Fruit fly (Drosophila melanogaster): ENCODE measurements around the gene Zmynd8.

Gene Zmynd8

DNA sequence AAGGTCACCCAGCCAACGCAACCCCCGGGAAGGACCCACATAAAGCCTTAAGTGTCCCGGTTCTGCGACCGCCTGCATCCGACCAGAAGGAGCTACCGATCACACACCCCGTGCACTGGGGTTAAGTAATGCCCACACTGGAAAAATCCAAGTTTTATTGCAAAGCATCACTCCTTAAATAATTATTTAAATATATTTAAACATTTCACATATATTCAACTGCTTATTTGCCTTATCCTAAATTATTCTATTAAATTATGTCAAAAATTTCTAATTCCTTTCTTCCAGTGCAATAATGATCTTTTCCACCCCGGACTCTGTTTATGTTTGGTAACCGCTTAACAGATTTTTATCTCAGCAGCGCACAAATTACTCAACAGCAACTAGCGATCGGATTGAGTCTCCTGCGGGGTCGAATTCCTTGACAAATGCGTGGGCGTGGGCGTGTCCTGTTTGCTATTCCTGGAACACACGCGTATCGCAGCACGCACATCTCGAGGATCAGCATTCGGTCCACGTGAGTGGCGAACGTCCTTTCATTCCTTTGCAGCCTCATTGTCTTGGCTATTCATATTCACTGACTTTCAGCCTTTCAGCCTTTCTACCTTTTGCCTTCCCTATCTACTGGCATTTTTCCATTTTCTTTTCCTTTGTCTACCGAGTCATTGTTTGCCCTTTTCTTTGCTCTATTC lies 35.4 kb downstream of the Zmynd8 start (continued):
- TF ChIP-seq CG6689 (GFP tag; IDR thresholded peaks at IDR 0.05) (peak; percentile 62), eyg (GFP tag; optimal IDR thresholded peaks at IDR 0.05) (no peak), psq (GFP tag; optimal IDR thresholded peaks at IDR 0.05) (no peak), prd (optimal IDR thresholded peaks at IDR 0.05) (no peak), prd (GFP tag; IDR thresholded peaks at IDR 0.05) (peak; percentile 85), jing (GFP tag; optimal IDR thresholded peaks at IDR 0.05) (no peak), Atf-2 (GFP tag; optimal IDR thresholded peaks at IDR 0.05) (no peak), emc (GFP tag; optimal IDR thresholded peaks at IDR 0.05) (no peak), Meics (GFP tag; optimal IDR thresholded peaks at IDR 0.05) (no peak), CG17359 (tag; optimal IDR thresholded peaks at IDR 0.05) (no peak), sqz (GFP tag; optimal IDR thresholded peaks at IDR 0.05) (no peak), onecut (GFP tag; IDR thresholded peaks at IDR 0.05) (peak; percentile 29; the same call in 1 of the 2 replicates), toy (GFP tag; IDR thresholded peaks at IDR 0.05) (no peak), CG6791 (GFP tag; IDR thresholded peaks at IDR 0.05; ENCODE audit: partially characterized antibody) (no peak), CG4617 (GFP tag; optimal IDR thresholded peaks at IDR 0.05; ENCODE audit: borderline replicate concordance) (no peak), mld (GFP tag; IDR thresholded peaks at IDR 0.05; ENCODE audit: partially characterized antibody) (no peak), H15 (GFP tag; IDR thresholded peaks at IDR 0.05) (peak; percentile 18; the same call in 1 of the 3 replicates), CG13123 (GFP tag; optimal IDR thresholded peaks at IDR 0.05) (peak; percentile 7), ATbp (GFP tag; optimal IDR thresholded peaks at IDR 0.05) (no peak), Bgb (GFP tag; IDR thresholded peaks at IDR 0.05; ENCODE audit: partially characterized antibody) (no peak), CG12236 (GFP tag; optimal IDR thresholded peaks at IDR 0.05) (no peak), Rx (GFP tag; IDR thresholded peaks at IDR 0.05) (no peak), HLH4C (GFP tag; IDR thresholded peaks at IDR 0.05; ENCODE audit: partially characterized antibody) (no peak), cad (GFP tag; optimal IDR thresholded peaks at IDR 0.05) (no peak), h (optimal IDR thresholded peaks at IDR 0.05) (no peak), CG7271 (tag; optimal IDR thresholded peaks at IDR 0.05) (no peak), HLH54F (GFP tag; optimal IDR thresholded peaks at IDR 0.05) (no peak), gce (GFP tag; IDR thresholded peaks at IDR 0.05) (no peak), phol (tag; optimal IDR thresholded peaks at IDR 0.05) (peak; percentile 69), CG10565 (GFP tag; optimal IDR thresholded peaks at IDR 0.05) (no peak), Bdp1 (GFP tag; optimal IDR thresholded peaks at IDR 0.05) (no peak), gsb-n (tag; optimal IDR thresholded peaks at IDR 0.05) (peak; percentile 51), Ets65A (GFP tag) (no peak), lov (optimal IDR thresholded peaks at IDR 0.05) (no peak), lov (GFP tag; IDR thresholded peaks at IDR 0.05) (peak; percentile 75; the same call in 2 of the 3 replicates), CG3838 (GFP tag; optimal IDR thresholded peaks at IDR 0.05) (no peak), Awh (GFP tag; IDR thresholded peaks at IDR 0.05) (no peak), NFAT (GFP tag; IDR thresholded peaks at IDR 0.05) (no peak), Spps (tag; optimal IDR thresholded peaks at IDR 0.05) (peak; percentile 61), CG14050 (GFP tag; IDR thresholded peaks at IDR 0.05) (no peak), NfI (GFP tag; optimal IDR thresholded peaks at IDR 0.05) (no peak), CG12391 (tag; optimal IDR thresholded peaks at IDR 0.05) (peak; percentile 69), zfh1 (GFP tag; IDR thresholded peaks at IDR 0.05) (peak; percentile 88), Ravus (GFP tag; IDR thresholded peaks at IDR 0.05) (no peak), ap (GFP tag; IDR thresholded peaks at IDR 0.05) (0 out of 2 replicates have a peak, but pooled peaks have one; percentile 24), ab (GFP tag; optimal IDR thresholded peaks at IDR 0.05) (no peak), kni (GFP tag; optimal IDR thresholded peaks at IDR 0.05) (no peak), C15 (GFP tag; IDR thresholded peaks at IDR 0.05) (no peak), Poxn (GFP tag; IDR thresholded peaks at IDR 0.05) (no peak), wor (GFP tag; IDR thresholded peaks at IDR 0.05) (no peak; the same call in 1 of the 2 replicates), CG1647 (GFP tag; optimal IDR thresholded peaks at IDR 0.05) (no peak), Ptx1 (GFP tag; IDR thresholded peaks at IDR 0.05) (peak; percentile 43; the same call in 1 of the 2 replicates)

Data from whole organism, embryonic.